Worm (Caenorhabditis elegans) whole organism, late embryonic: ENCODE data around the gene T24H7.9.
A peak's percentile ranks its signal among the peaks of the same experiment; 100 is the strongest.

Source experiments
- C08G9.2 ChIP-seq: sonication (generic microtip); optimal IDR thresholded peaks from 2 replicates; lab custom pipeline; 2016; ENCODE audit warnings: mild to moderate bottlenecking, missing genetic modification characterization, moderate library complexity, missing compliant biosample characterization
- C38D4.7 ChIP-seq: fragments of 200-800 bp; sonication (Bioruptor generic); optimal IDR thresholded peaks from 2 replicates; lab custom pipeline; 2018; ENCODE audit warnings: mild to moderate bottlenecking, missing genetic modification characterization, moderate library complexity, missing compliant biosample characterization
- K09A11.1 ChIP-seq: sonication (generic microtip); optimal IDR thresholded peaks from 2 replicates; lab custom pipeline; 2017; ENCODE audit warnings: antibody characterized with exemption, mild to moderate bottlenecking, missing genetic modification characterization, missing compliant biosample characterization; ENCODE audit not compliant: insufficient read depth
- T23F11.4 ChIP-seq: fragments of 200-800 bp; sonication (Bioruptor generic); optimal IDR thresholded peaks from 2 replicates; lab custom pipeline; 2018; ENCODE audit warnings: mild to moderate bottlenecking, missing genetic modification characterization, missing compliant biosample characterization
- Y22D7AL.16 ChIP-seq: sonication (generic microtip); optimal IDR thresholded peaks from 2 replicates; lab custom pipeline; 2016; ENCODE audit warnings: missing genetic modification characterization, missing compliant biosample characterization
- ceh-14 ChIP-seq: sonication (generic microtip); optimal IDR thresholded peaks from 2 replicates; lab custom pipeline; 2016; ENCODE audit warnings: missing genotype, missing genetic modification characterization, missing compliant biosample characterization
- ceh-18 ChIP-seq: sonication (generic microtip); optimal IDR thresholded peaks from 2 replicates; lab custom pipeline; 2016; ENCODE audit warnings: missing genetic modification characterization, missing compliant biosample characterization
- ceh-19 ChIP-seq: fragments of 200-800 bp; sonication (Bioruptor generic); optimal IDR thresholded peaks from 2 replicates; lab custom pipeline; 2018; ENCODE audit warnings: mild to moderate bottlenecking, missing genetic modification characterization, missing compliant biosample characterization
- ceh-2 ChIP-seq: sonication (generic microtip); optimal IDR thresholded peaks from 2 replicates; lab custom pipeline; 2016; ENCODE audit warnings: missing genotype, missing genetic modification characterization, missing compliant biosample characterization
- ceh-24 ChIP-seq: sonication (generic microtip); optimal IDR thresholded peaks from 2 replicates; lab custom pipeline; 2016; ENCODE audit warnings: mild to moderate bottlenecking, missing genetic modification characterization, missing compliant biosample characterization
- ceh-30 ChIP-seq: fragments of 150-350 bp; optimal IDR thresholded peaks from 2 replicates; lab custom pipeline; 2014; ENCODE audit warnings: missing biosample characterization, missing genetic modification characterization
- ceh-31 ChIP-seq: sonication (generic microtip); optimal IDR thresholded peaks from 2 replicates; lab custom pipeline; 2016; ENCODE audit warnings: missing genetic modification characterization, missing compliant biosample characterization
- ceh-45 ChIP-seq: fragments of 200-800 bp; sonication (Bioruptor generic); IDR thresholded peaks from 2 replicates; pipeline ENCODE4 v1.3.6; 2022; ENCODE audit warnings: missing genetic modification reagents, missing genetic modification characterization, missing compliant biosample characterization
- ceh-48 ChIP-seq: sonication (generic microtip); optimal IDR thresholded peaks from 2 replicates; lab custom pipeline; 2016; ENCODE audit warnings: missing genetic modification characterization, inconsistent platforms, missing compliant biosample characterization
- che-1 ChIP-seq: sonication (generic microtip); optimal IDR thresholded peaks from 2 replicates; lab custom pipeline; 2016; ENCODE audit warnings: mild to moderate bottlenecking, missing genetic modification characterization, missing compliant biosample characterization
- dmd-4 ChIP-seq: sonication (generic microtip); optimal IDR thresholded peaks from 2 replicates; lab custom pipeline; 2016; ENCODE audit warnings: borderline replicate concordance, missing genetic modification characterization, missing compliant biosample characterization
- dve-1 ChIP-seq: sonication (generic microtip); optimal IDR thresholded peaks from 2 replicates; lab custom pipeline; 2017; ENCODE audit warnings: antibody characterized with exemption, mild to moderate bottlenecking, missing genetic modification characterization, missing compliant biosample characterization
- elt-2 ChIP-seq: sonication (generic microtip); optimal IDR thresholded peaks from 2 replicates; lab custom pipeline; 2016; ENCODE audit warnings: missing genetic modification reagents, missing genetic modification characterization, missing compliant biosample characterization
- elt-4 ChIP-seq: sonication (generic microtip); optimal IDR thresholded peaks from 2 replicates; lab custom pipeline; 2016; ENCODE audit warnings: missing genetic modification characterization, missing compliant biosample characterization
- ets-4 ChIP-seq: sonication (generic microtip); optimal IDR thresholded peaks from 2 replicates; lab custom pipeline; 2016; ENCODE audit warnings: missing genetic modification characterization, missing compliant biosample characterization
- eyg-1 ChIP-seq: sonication (generic microtip); optimal IDR thresholded peaks from 2 replicates; lab custom pipeline; 2016; ENCODE audit warnings: missing genotype, missing genetic modification characterization, missing compliant biosample characterization
- fkh-10 ChIP-seq: fragments of 150-350 bp; optimal IDR thresholded peaks from 2 replicates; lab custom pipeline; 2014; ENCODE audit warnings: missing biosample characterization, missing genetic modification reagents, missing genetic modification characterization
- gmeb-2 ChIP-seq: sonication (generic microtip); optimal IDR thresholded peaks from 2 replicates; lab custom pipeline; 2016; ENCODE audit warnings: missing genetic modification characterization, inconsistent platforms, missing compliant biosample characterization
- hlh-30 ChIP-seq: sonication (generic microtip); optimal IDR thresholded peaks from 2 replicates; lab custom pipeline; 2017; ENCODE audit warnings: antibody characterized with exemption, missing genetic modification characterization, missing compliant biosample characterization; ENCODE audit not compliant: insufficient read depth
- hlh-6 ChIP-seq: sonication (generic microtip); optimal IDR thresholded peaks from 2 replicates; lab custom pipeline; 2016; ENCODE audit warnings: missing genotype, missing genetic modification characterization, missing compliant biosample characterization
- lim-6 ChIP-seq: sonication (generic microtip); optimal IDR thresholded peaks from 2 replicates; lab custom pipeline; 2016; ENCODE audit warnings: missing genetic modification characterization, missing compliant biosample characterization
- lin-11 ChIP-seq: fragments of 200-800 bp; sonication (Bioruptor generic); optimal IDR thresholded peaks from 2 replicates; lab custom pipeline; 2018; ENCODE audit warnings: mild to moderate bottlenecking, missing genetic modification characterization, missing compliant biosample characterization
- mec-3 ChIP-seq: sonication (generic microtip); optimal IDR thresholded peaks from 2 replicates; lab custom pipeline; 2016; ENCODE audit warnings: borderline replicate concordance, missing genetic modification characterization, missing compliant biosample characterization
- npax-4 ChIP-seq: sonication (generic microtip); optimal IDR thresholded peaks from 2 replicates; lab custom pipeline; 2016; ENCODE audit warnings: missing genetic modification characterization, missing compliant biosample characterization
- odd-2 ChIP-seq: sonication (generic microtip); optimal IDR thresholded peaks from 2 replicates; lab custom pipeline; 2017; ENCODE audit warnings: antibody characterized with exemption, mild to moderate bottlenecking, missing genetic modification characterization, missing compliant biosample characterization
- pag-3 ChIP-seq: sonication (generic microtip); optimal IDR thresholded peaks from 2 replicates; lab custom pipeline; 2016; ENCODE audit warnings: missing compliant biosample characterization, missing genetic modification characterization, borderline replicate concordance
- pax-1 ChIP-seq: fragments of 150-350 bp; optimal IDR thresholded peaks from 2 replicates; lab custom pipeline; 2014; ENCODE audit warnings: missing biosample characterization, missing genetic modification characterization
- pha-2 ChIP-seq: sonication (generic microtip); optimal IDR thresholded peaks from 2 replicates; lab custom pipeline; 2017; ENCODE audit warnings: mild to moderate bottlenecking, missing genetic modification characterization, missing compliant biosample characterization
- pha-4 ChIP-seq: fragments of 150-350 bp; optimal IDR thresholded peaks from 2 replicates; lab custom pipeline; 2018; ENCODE audit warnings: missing biosample characterization, missing genetic modification reagents, missing genetic modification characterization
- rnt-1 ChIP-seq: sonication (generic microtip); optimal IDR thresholded peaks from 2 replicates; lab custom pipeline; 2016; ENCODE audit warnings: missing genetic modification characterization, missing compliant biosample characterization
- sdc-2 ChIP-seq: sonication (generic microtip); optimal IDR thresholded peaks from 2 replicates; lab custom pipeline; 2016; ENCODE audit warnings: missing genotype, missing genetic modification characterization, missing compliant biosample characterization
- sox-2 ChIP-seq: fragments of 200-800 bp; sonication (Bioruptor generic); IDR thresholded peaks from 2 replicates; pipeline ENCODE4 v1.3.6; 2022; ENCODE audit warnings: missing genetic modification reagents, missing genetic modification characterization, missing compliant biosample characterization
- sox-4 ChIP-seq: sonication (generic microtip); optimal IDR thresholded peaks from 2 replicates; lab custom pipeline; 2017; ENCODE audit warnings: mild to moderate bottlenecking, missing genetic modification characterization, inconsistent platforms, missing compliant biosample characterization
- tbx-2 ChIP-seq: sonication (generic microtip); optimal IDR thresholded peaks from 2 replicates; lab custom pipeline; 2016; ENCODE audit warnings: missing genetic modification characterization, missing compliant biosample characterization
- tbx-7 ChIP-seq: sonication (generic microtip); optimal IDR thresholded peaks from 2 replicates; lab custom pipeline; 2016; ENCODE audit warnings: missing genotype, missing genetic modification characterization, missing compliant biosample characterization
- ttx-3 ChIP-seq: sonication (generic microtip); optimal IDR thresholded peaks from 2 replicates; lab custom pipeline; 2016; ENCODE audit warnings: missing genetic modification reagents, missing genetic modification characterization, missing compliant biosample characterization
- unc-3 ChIP-seq, 2 experiments: fragments of 200-800 bp in 1 of 2; sonication (Bioruptor generic) in 1 of 2; sonication (generic microtip) in 1 of 2; conservative IDR thresholded peaks in 1 of 2; optimal IDR thresholded peaks in 1 of 2; 2 replicates each; pipeline versions ENCODE4 v1.3.6 to Lab custom; 2016 to 2022; ENCODE audit warnings: missing compliant biosample characterization in 2 of 2, missing genetic modification characterization in 2 of 2, missing genetic modification reagents in 1 of 2
- unc-42 ChIP-seq: sonication (generic microtip); optimal IDR thresholded peaks from 2 replicates; lab custom pipeline; 2016; ENCODE audit warnings: missing genotype, missing genetic modification characterization, missing compliant biosample characterization
- unc-55 ChIP-seq: sonication (generic microtip); optimal IDR thresholded peaks from 2 replicates; lab custom pipeline; 2017; ENCODE audit warnings: missing biosample characterization, missing genetic modification reagents, missing genetic modification characterization
- unc-86 ChIP-seq: sonication (generic microtip); optimal IDR thresholded peaks from 2 replicates; lab custom pipeline; 2016; ENCODE audit warnings: missing genetic modification characterization, missing compliant biosample characterization
- zip-5 ChIP-seq: sonication (generic microtip); optimal IDR thresholded peaks from 2 replicates; lab custom pipeline; 2016; ENCODE audit warnings: missing genetic modification characterization, missing compliant biosample characterization

T24H7.9 gene

ce11 chrII:6199010-6199409 lies 36.3 kb downstream of the T24H7.9 start:
- TF ChIP-seq unc-42 (no peak), zip-5 (no peak), dmd-4 (tag; lab: Kevin White, UChicago) (no peak), ceh-14 (tag; lab: Kevin White, UChicago) (no peak), elt-4 (tag; lab: Kevin White, UChicago) (no peak), unc-55 (no peak), T23F11.4 (GFP tag; lab: Kevin White, UChicago) (no peak), ceh-2 (tag; lab: Kevin White, UChicago) (no peak), sdc-2 (tag; lab: Kevin White, UChicago) (no peak), gmeb-2 (tag; lab: Kevin White, UChicago) (no peak), pha-2 (tag; lab: Kevin White, UChicago) (no peak), mec-3 (no peak), C38D4.7 (GFP tag; lab: Kevin White, UChicago) (no peak)
- TF ChIP-seq, all 69 proteins: peak for 0

ce11 chrII:6198468-6198867 lies 36.8 kb downstream of the T24H7.9 start, which contains the start of gene szy-4:
Gene szy-4, plus strand, starts transcription at chrII:6198696.
- TF ChIP-seq sdc-2 (tag; lab: Kevin White, UChicago) = no peak
- TF ChIP-seq tbx-2 (tag; lab: Kevin White, UChicago) = no peak
- no peak for TF ChIP-seq eyg-1 (tag; lab: Kevin White, UChicago)
- no peak for TF ChIP-seq fkh-10
- TF ChIP-seq pha-2 (tag; lab: Kevin White, UChicago) = no peak
- TF ChIP-seq, all 69 proteins: peak for 0

- TF ChIP-seq ceh-30 (tag; lab: Kevin White, UChicago) (no peak), T23F11.4 (GFP tag; lab: Kevin White, UChicago) (no peak), unc-3 (GFP tag; conservative IDR thresholded peaks at IDR 0.05; lab: Robert Waterston, UW) (no peak), unc-3 (tag; optimal IDR thresholded peaks at IDR 0.05; lab: Kevin White, UChicago) (no peak), eyg-1 (tag; lab: Kevin White, UChicago) (no peak), C08G9.2 (tag; lab: Kevin White, UChicago) (no peak), ttx-3 (no peak), sox-4 (tag; lab: Kevin White, UChicago) (no peak), ceh-48 (tag; lab: Kevin White, UChicago) (peak; percentile 78), ceh-31 (tag; lab: Kevin White, UChicago) (peak; percentile 39), pag-3 (tag; lab: Kevin White, UChicago) (no peak), Y22D7AL.16 (tag; lab: Kevin White, UChicago) (no peak), che-1 (tag; lab: Kevin White, UChicago) (no peak), ceh-24 (no peak), elt-4 (tag; lab: Kevin White, UChicago) (no peak), zip-5 (no peak), sox-2 (GFP tag; lab: Robert Waterston, UW) (no peak), tbx-2 (tag; lab: Kevin White, UChicago) (peak; percentile 10), gmeb-2 (tag; lab: Kevin White, UChicago) (no peak), C38D4.7 (GFP tag; lab: Kevin White, UChicago) (no peak), hlh-30 (tag; lab: Kevin White, UChicago) (peak; percentile 37), mec-3 (no peak), ceh-18 (tag; lab: Kevin White, UChicago) (no peak), hlh-6 (tag; lab: Kevin White, UChicago) (no peak), ceh-14 (tag; lab: Kevin White, UChicago) (no peak), pha-4 (tag; lab: Kevin White, UChicago) (no peak), unc-86 (no peak), pax-1 (no peak), unc-42 (peak; percentile 86), ceh-45 (GFP tag; lab: Robert Waterston, UW) (no peak), rnt-1 (tag; lab: Kevin White, UChicago) (no peak), fkh-10 (no peak), ceh-19 (no peak), lin-11 (tag; lab: Kevin White, UChicago) (no peak), dve-1 (peak; percentile 3), K09A11.1 (tag; lab: Kevin White, UChicago) (no peak), npax-4 (tag; lab: Kevin White, UChicago) (no peak), dmd-4 (tag; lab: Kevin White, UChicago) (no peak), lim-6 (tag; lab: Kevin White, UChicago) (no peak), ets-4 (no peak), odd-2 (tag; lab: Kevin White, UChicago) (no peak), tbx-7 (tag; lab: Kevin White, UChicago) (no peak), elt-2 (tag; lab: Kevin White, UChicago) (no peak)
Measured at ce11 chrII:6196875-6197274, 38.4 kb downstream of the T24H7.9 start, which contains the start of the genes rbmx-2 and C30B5.2. Gene rbmx-2, minus strand, starts transcription at chrII:6196948. Gene C30B5.2, plus strand, starts transcription at chrII:6197180.
